Fruit fly (Drosophila melanogaster) whole organism, prepupa: Measurements from ENCODE around the gene CG6026.

Experiments used
- Blimp-1 ChIP-seq: fragments of 200-800 bp; sonication (Bioruptor generic); optimal IDR thresholded peaks from 3 replicates; lab custom pipeline; 2017; ENCODE audit warnings: missing biosample characterization, missing genetic modification characterization, mild to moderate bottlenecking, moderate library complexity, missing genetic modification reagents
- CG10631 ChIP-seq: fragments of 200-800 bp; sonication (Bioruptor generic); optimal IDR thresholded peaks from 2 replicates; lab custom pipeline; 2016; ENCODE audit warnings: missing biosample characterization, missing genetic modification characterization
- CG10669 ChIP-seq: fragments of 200-800 bp; sonication (Bioruptor generic); optimal IDR thresholded peaks from 3 replicates; lab custom pipeline; 2018; ENCODE audit warnings: missing biosample characterization, mild to moderate bottlenecking, missing genetic modification characterization, moderate library complexity
- CG11762 ChIP-seq: fragments of 200-800 bp; sonication (Bioruptor generic); optimal IDR thresholded peaks from 3 replicates; lab custom pipeline; 2016; ENCODE audit warnings: missing biosample characterization, missing genetic modification characterization; ENCODE audit not compliant: insufficient read depth
- CG11902 ChIP-seq: fragments of 200-800 bp; sonication (Bioruptor generic); optimal IDR thresholded peaks from 3 replicates; lab custom pipeline; 2016; ENCODE audit warnings: missing biosample characterization, missing genetic modification characterization
- CG15336 ChIP-seq: fragments of 200-800 bp; sonication (Bioruptor generic); IDR thresholded peaks from 2 replicates; pipeline ENCODE4 v1.3.6; 2022; ENCODE audit warnings: missing biosample characterization, missing genetic modification characterization
- CG1621 ChIP-seq: fragments of 200-800 bp; sonication (Bioruptor generic); optimal IDR thresholded peaks from 3 replicates; lab custom pipeline; 2018; ENCODE audit warnings: missing biosample characterization, mild to moderate bottlenecking, missing genetic modification characterization
- CG16779 ChIP-seq: fragments of 200-800 bp; sonication (Bioruptor generic); optimal IDR thresholded peaks from 3 replicates; lab custom pipeline; 2017; ENCODE audit warnings: missing biosample characterization, mild to moderate bottlenecking, missing genetic modification characterization
- CG3032 ChIP-seq: fragments of 200-800 bp; optimal IDR thresholded peaks from 2 replicates; lab custom pipeline; 2019; ENCODE audit warnings: missing biosample characterization, mild to moderate bottlenecking, missing genetic modification characterization, moderate library complexity
- CG31627 ChIP-seq: fragments of 200-800 bp; sonication (Bioruptor generic); optimal IDR thresholded peaks from 3 replicates; lab custom pipeline; 2016; ENCODE audit warnings: missing biosample characterization, missing genetic modification characterization
- CG32006 ChIP-seq: fragments of 200-800 bp; sonication (Bioruptor generic); optimal IDR thresholded peaks from 3 replicates; lab custom pipeline; 2017; ENCODE audit warnings: missing biosample characterization, mild to moderate bottlenecking, missing genetic modification characterization
- CG34406 ChIP-seq: fragments of 200-800 bp; sonication (Bioruptor generic); optimal IDR thresholded peaks from 3 replicates; lab custom pipeline; 2016; ENCODE audit warnings: missing biosample characterization, missing genetic modification characterization
- CG3919 ChIP-seq: fragments of 200-800 bp; sonication (Bioruptor generic); optimal IDR thresholded peaks from 3 replicates; lab custom pipeline; 2016; ENCODE audit warnings: missing biosample characterization, missing genetic modification characterization
- CG4318 ChIP-seq: fragments of 200-800 bp; sonication (Bioruptor generic); optimal IDR thresholded peaks from 3 replicates; lab custom pipeline; 2017; ENCODE audit warnings: missing biosample characterization, mild to moderate bottlenecking, missing genetic modification characterization
- CG6163 ChIP-seq: fragments of 200-800 bp; sonication (Bioruptor generic); IDR thresholded peaks from 3 replicates; pipeline ENCODE4 v1.3.6; 2022; ENCODE audit warnings: missing biosample characterization, missing genetic modification characterization
- CG6808 ChIP-seq: fragments of 200-800 bp; sonication (Bioruptor generic); optimal IDR thresholded peaks from 3 replicates; lab custom pipeline; 2017; ENCODE audit warnings: missing biosample characterization, missing genetic modification characterization, mild to moderate bottlenecking, moderate library complexity, missing genetic modification reagents
- CG6854 ChIP-seq: fragments of 200-800 bp; sonication (Bioruptor generic); optimal IDR thresholded peaks from 2 replicates; lab custom pipeline; 2017; ENCODE audit warnings: missing biosample characterization, mild to moderate bottlenecking, missing genetic modification characterization
- CG7368 ChIP-seq: fragments of 200-800 bp; sonication (Bioruptor generic); optimal IDR thresholded peaks from 3 replicates; lab custom pipeline; 2016; ENCODE audit warnings: missing biosample characterization, missing genetic modification characterization
- CG8119 ChIP-seq: fragments of 200-800 bp; sonication (Bioruptor generic); IDR thresholded peaks from 3 replicates; pipeline ENCODE4 v1.3.6; 2022; ENCODE audit warnings: missing biosample characterization, missing genetic modification characterization
- CG8319 ChIP-seq: fragments of 200-800 bp; sonication (Bioruptor generic); optimal IDR thresholded peaks from 3 replicates; lab custom pipeline; 2016; ENCODE audit warnings: missing biosample characterization, missing genetic modification characterization
- CG8632 ChIP-seq: fragments of 200-800 bp; sonication (Bioruptor generic); optimal IDR thresholded peaks from 3 replicates; lab custom pipeline; 2016; ENCODE audit warnings: missing biosample characterization, missing genetic modification characterization
- CG9139 ChIP-seq: fragments of 200-800 bp; sonication (Bioruptor generic); optimal IDR thresholded peaks from 3 replicates; lab custom pipeline; 2017; ENCODE audit warnings: missing biosample characterization, mild to moderate bottlenecking, missing genetic modification characterization
- Eip75B ChIP-seq: fragments of 200-800 bp; sonication (Bioruptor generic); optimal IDR thresholded peaks from 3 replicates; lab custom pipeline; 2016; ENCODE audit warnings: missing biosample characterization, missing genetic modification characterization
- Eip78C ChIP-seq: fragments of 200-800 bp; sonication (Bioruptor generic); peaks from one replicate; lab custom pipeline; 2016; ENCODE audit warnings: missing biosample characterization, missing genetic modification characterization
- Ets21C ChIP-seq: fragments of 200-800 bp; sonication (Bioruptor generic); optimal IDR thresholded peaks from 3 replicates; lab custom pipeline; 2016; ENCODE audit warnings: missing biosample characterization, missing genetic modification characterization
- Ets96B ChIP-seq: fragments of 200-800 bp; optimal IDR thresholded peaks from 2 replicates; lab custom pipeline; 2019; ENCODE audit warnings: missing biosample characterization, mild to moderate bottlenecking, missing genetic modification characterization, moderate library complexity
- Gug ChIP-seq: fragments of 200-800 bp; sonication (Bioruptor generic); IDR thresholded peaks from 2 replicates; pipeline ENCODE4 v1.3.6; 2022; ENCODE audit warnings: missing biosample characterization, missing genetic modification characterization
- Lpt ChIP-seq: fragments of 200-800 bp; sonication (Bioruptor generic); optimal IDR thresholded peaks from 3 replicates; lab custom pipeline; 2016; ENCODE audit warnings: missing biosample characterization, missing genetic modification characterization
- Met ChIP-seq: fragments of 200-800 bp; sonication (Bioruptor generic); optimal IDR thresholded peaks from 3 replicates; lab custom pipeline; 2016; ENCODE audit warnings: missing biosample characterization, missing genetic modification characterization
- OdsH ChIP-seq: fragments of 200-800 bp; sonication (Bioruptor generic); optimal IDR thresholded peaks from 3 replicates; lab custom pipeline; 2016; ENCODE audit warnings: missing biosample characterization, missing genetic modification characterization
- Sox14 ChIP-seq: fragments of 200-800 bp; sonication (Bioruptor generic); optimal IDR thresholded peaks from 3 replicates; lab custom pipeline; 2016; ENCODE audit warnings: missing biosample characterization, missing genetic modification characterization
- Sox15 ChIP-seq: fragments of 200-800 bp; sonication (Bioruptor generic); optimal IDR thresholded peaks from 3 replicates; lab custom pipeline; 2016; ENCODE audit warnings: missing biosample characterization, missing genetic modification characterization
- achi ChIP-seq: fragments of 200-800 bp; sonication (Bioruptor generic); optimal IDR thresholded peaks from 3 replicates; lab custom pipeline; 2016; ENCODE audit warnings: missing biosample characterization, missing genetic modification characterization
- acj6 ChIP-seq: fragments of 200-800 bp; sonication (Bioruptor generic); optimal IDR thresholded peaks from 3 replicates; lab custom pipeline; 2016; ENCODE audit warnings: missing biosample characterization, missing genetic modification characterization
- cyc ChIP-seq: fragments of 200-800 bp; sonication (Bioruptor generic); optimal IDR thresholded peaks from 3 replicates; lab custom pipeline; 2016; ENCODE audit warnings: missing biosample characterization, missing genetic modification characterization
- dsx ChIP-seq: fragments of 200-800 bp; optimal IDR thresholded peaks from 3 replicates; lab custom pipeline; 2019; ENCODE audit warnings: missing biosample characterization, mild to moderate bottlenecking, missing genetic modification characterization, moderate library complexity; ENCODE audit not compliant: poor library complexity, severe bottlenecking
- fd59A ChIP-seq: fragments of 200-800 bp; sonication (Bioruptor generic); optimal IDR thresholded peaks from 2 replicates; lab custom pipeline; 2017; ENCODE audit warnings: missing biosample characterization, mild to moderate bottlenecking, missing genetic modification characterization, missing genetic modification reagents
- fd85E ChIP-seq: fragments of 200-800 bp; sonication (Bioruptor generic); optimal IDR thresholded peaks from 3 replicates; lab custom pipeline; 2016; ENCODE audit warnings: missing biosample characterization, missing genetic modification characterization
- fkh ChIP-seq: fragments of 200-800 bp; sonication (Bioruptor generic); optimal IDR thresholded peaks from 3 replicates; lab custom pipeline; 2017; ENCODE audit warnings: missing biosample characterization, mild to moderate bottlenecking, missing genetic modification characterization, moderate library complexity
- net ChIP-seq: fragments of 200-800 bp; sonication (Bioruptor generic); optimal IDR thresholded peaks from 3 replicates; lab custom pipeline; 2016; ENCODE audit warnings: missing biosample characterization, missing genetic modification characterization
- pdm3 ChIP-seq: fragments of 200-800 bp; sonication (Bioruptor generic); optimal IDR thresholded peaks from 3 replicates; lab custom pipeline; 2016; ENCODE audit warnings: missing biosample characterization, missing genetic modification characterization
- salr ChIP-seq, 2 experiments: fragments of 200-800 bp; sonication (Bioruptor generic); optimal IDR thresholded peaks; 3 replicates each; lab custom pipeline; 2016 to 2018; ENCODE audit warnings: missing biosample characterization in 2 of 2, missing genetic modification characterization in 2 of 2, mild to moderate bottlenecking in 1 of 2
- spab ChIP-seq: fragments of 200-800 bp; sonication (Bioruptor generic); optimal IDR thresholded peaks from 2 replicates; lab custom pipeline; 2017; ENCODE audit warnings: missing biosample characterization, mild to moderate bottlenecking, missing genetic modification characterization, missing genetic modification reagents
- ss ChIP-seq, 2 experiments: fragments of 200-800 bp; sonication (Bioruptor generic); optimal IDR thresholded peaks; 2 replicates in 1 of 2; 3 replicates in 1 of 2; lab custom pipeline; 2017 to 2018; ENCODE audit warnings: mild to moderate bottlenecking in 2 of 2, missing biosample characterization in 2 of 2, missing genetic modification characterization in 2 of 2, moderate library complexity in 1 of 2
- topi ChIP-seq: fragments of 200-800 bp; sonication (Bioruptor generic); optimal IDR thresholded peaks from 3 replicates; lab custom pipeline; 2016; ENCODE audit warnings: missing biosample characterization, missing genetic modification characterization

CG6026 gene

DNA sequence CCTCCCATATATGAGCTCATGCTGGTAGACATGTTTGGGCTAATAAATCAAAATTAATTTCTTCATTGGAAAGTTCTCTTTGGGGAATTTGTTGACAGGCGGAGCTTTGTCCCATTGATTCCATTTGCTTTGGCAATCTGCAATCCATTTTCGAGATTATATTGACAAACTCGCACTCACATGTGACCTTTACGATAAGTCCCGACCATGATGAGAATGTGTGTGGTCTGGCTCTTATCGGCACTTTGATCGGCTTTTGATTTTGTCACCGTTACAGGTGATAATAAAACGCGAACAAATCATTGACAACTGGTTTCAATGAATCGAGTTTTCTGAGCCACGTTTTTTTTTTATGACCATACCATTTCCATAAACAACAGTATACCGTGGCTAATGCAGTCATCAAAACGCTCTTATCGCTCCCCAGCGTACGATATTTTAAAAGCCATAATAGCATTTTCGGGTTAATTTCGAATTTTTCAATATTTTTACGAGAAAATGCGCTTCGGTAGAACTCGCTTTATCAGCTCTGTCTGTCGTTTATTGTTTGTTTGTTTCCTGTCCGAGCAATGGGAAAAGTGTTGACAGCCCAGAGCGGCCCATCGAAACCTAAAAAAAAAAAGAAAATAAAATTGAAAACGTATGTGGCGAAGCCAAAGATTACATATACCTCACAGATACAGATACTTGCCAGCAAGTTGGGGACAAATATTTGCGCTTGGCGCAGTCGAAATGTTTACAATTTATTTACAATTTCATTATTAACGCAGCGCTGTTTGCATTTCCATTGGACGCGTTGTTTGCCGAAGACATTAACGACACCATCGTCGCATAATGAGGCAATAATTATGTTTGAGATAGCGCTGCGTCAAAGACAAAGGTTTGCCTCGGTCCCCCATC lies 35.7 kb upstream of the CG6026 start (continued):
- TF ChIP-seq OdsH (GFP tag; lab: Kevin White, UChicago): no peak
- no peak for TF ChIP-seq dsx
- no peak for TF ChIP-seq CG7368 (GFP tag; lab: Kevin White, UChicago)
- TF ChIP-seq Blimp-1 (GFP tag; lab: Kevin White, UChicago): no peak
- peak; percentile 56 for TF ChIP-seq CG6854 (GFP tag; lab: Kevin White, UChicago)
- no peak for TF ChIP-seq CG6808 (GFP tag; lab: Kevin White, UChicago)
- TF ChIP-seq Met (GFP tag; lab: Kevin White, UChicago): peak; percentile 13
- TF ChIP-seq CG3919: no peak
- TF ChIP-seq Sox15 (GFP tag; lab: Kevin White, UChicago): no peak
- TF ChIP-seq CG34406 (GFP tag; lab: Kevin White, UChicago): peak; percentile 49
- no peak for TF ChIP-seq CG11762 (GFP tag; lab: Kevin White, UChicago)
- no peak for TF ChIP-seq fd85E (GFP tag; lab: Kevin White, UChicago)
- TF ChIP-seq CG8632 (GFP tag; lab: Kevin White, UChicago): peak; percentile 59
- no peak for TF ChIP-seq cyc (GFP tag; lab: Kevin White, UChicago)
- no peak for TF ChIP-seq CG3032 (tag; lab: Kevin White, UChicago)
- no peak for TF ChIP-seq CG31627 (GFP tag; lab: Kevin White, UChicago)
- no peak for TF ChIP-seq CG9139 (GFP tag; lab: Kevin White, UChicago)

dm6 chr3R:18998370-18998769 lies 35.0 kb upstream of the CG6026 start:
- TF ChIP-seq Blimp-1 (GFP tag; lab: Kevin White, UChicago) (no peak), salr (GFP tag; optimal IDR thresholded peaks at IDR 0.05; lab: Kevin White, UChicago) (peak; percentile 32 to 35), OdsH (GFP tag; lab: Kevin White, UChicago) (peak; percentile 35), CG11902 (GFP tag; lab: Kevin White, UChicago) (peak; percentile 27), CG7368 (GFP tag; lab: Kevin White, UChicago) (peak; percentile 27), Met (GFP tag; lab: Kevin White, UChicago) (no peak), CG11762 (GFP tag; lab: Kevin White, UChicago) (peak; percentile 40), CG6163 (GFP tag; lab: Robert Waterston, UW) (peak; percentile 77), CG10669 (GFP tag; lab: Kevin White, UChicago) (peak; percentile 47), CG8319 (GFP tag; lab: Kevin White, UChicago) (peak; percentile 4), CG16779 (tag; lab: Kevin White, UChicago) (no peak), net (GFP tag; lab: Kevin White, UChicago) (peak; percentile 6), fd59A (GFP tag; lab: Kevin White, UChicago) (peak; percentile 47), CG3032 (tag; lab: Kevin White, UChicago) (peak; percentile 65), CG4318 (GFP tag; lab: Kevin White, UChicago) (peak; percentile 38), Lpt (GFP tag; lab: Kevin White, UChicago) (no peak), Ets96B (tag; lab: Kevin White, UChicago) (peak; percentile 68), Eip78C (GFP tag; lab: Kevin White, UChicago) (peak; percentile 79), Gug (GFP tag; lab: Robert Waterston, UW) (peak; percentile 50), pdm3 (peak; percentile 36), CG32006 (GFP tag; lab: Kevin White, UChicago) (peak; percentile 54), Ets21C (no peak), CG8119 (GFP tag; lab: Robert Waterston, UW) (0 out of 3 replicates have a peak, but pooled peaks have one; percentile 25), achi (peak; percentile 47), CG6808 (GFP tag; lab: Kevin White, UChicago) (peak; percentile 31), topi (GFP tag; lab: Kevin White, UChicago) (no peak), Sox15 (GFP tag; lab: Kevin White, UChicago) (no peak), acj6 (GFP tag; lab: Kevin White, UChicago) (peak; percentile 38), CG3919 (peak; percentile 77), CG31627 (GFP tag; lab: Kevin White, UChicago) (peak; percentile 6), CG1621 (tag; lab: Kevin White, UChicago) (peak; percentile 18), fkh (GFP tag; lab: Kevin White, UChicago) (no peak), ss (GFP tag; optimal IDR thresholded peaks at IDR 0.05; lab: Kevin White, UChicago) (no peak), Eip75B (no peak), Sox14 (GFP tag; lab: Kevin White, UChicago) (peak; percentile 53), spab (GFP tag; lab: Kevin White, UChicago) (peak; percentile 52), CG10631 (GFP tag; lab: Kevin White, UChicago) (peak; percentile 50), CG15336 (GFP tag; lab: Robert Waterston, UW) (no peak), CG34406 (GFP tag; lab: Kevin White, UChicago) (no peak), dsx (peak; percentile 50)
